Fruit fly (Drosophila melanogaster): ENCODE measurements around the gene jp.

The jp gene

DNA sequence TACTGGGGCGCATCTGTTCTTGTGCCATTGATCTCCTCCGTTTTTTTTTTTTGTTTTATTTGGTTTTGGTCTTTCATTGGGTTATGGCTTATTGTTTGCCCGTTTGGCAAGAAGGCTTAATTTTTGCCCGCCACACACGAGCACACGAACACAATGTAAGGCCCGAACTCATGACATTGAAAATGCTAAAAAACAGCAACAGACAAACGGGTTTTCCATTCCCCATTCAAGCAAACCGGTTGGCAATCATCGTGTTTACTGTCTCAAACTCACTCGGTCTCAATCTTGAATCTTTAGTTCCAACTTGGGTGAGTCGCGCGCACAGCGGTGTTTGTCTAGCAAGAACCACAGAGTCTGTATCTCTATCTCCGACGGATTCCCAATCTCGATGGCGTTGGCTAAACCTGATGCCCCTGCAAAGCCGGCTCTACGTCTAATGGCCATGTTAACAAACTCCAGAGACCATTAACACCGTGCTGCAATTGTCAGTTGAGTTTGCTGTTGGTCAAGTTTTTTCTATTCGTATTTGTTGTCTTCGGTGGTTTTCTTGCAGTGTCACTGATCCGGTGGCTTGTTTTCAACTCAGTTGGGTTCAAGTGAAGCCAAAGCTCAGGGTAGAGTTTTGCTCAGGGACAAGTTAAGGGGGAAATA is 57.9 kb downstream of the jp start:
- TF ChIP-seq CG18619 (GFP tag; optimal IDR thresholded peaks at IDR 0.05): no peak
- TF ChIP-seq CG7839 (tag; optimal IDR thresholded peaks at IDR 0.05): no peak
- peak; percentile 13 for TF ChIP-seq CG2678 (tag; optimal IDR thresholded peaks at IDR 0.05)
- no peak for TF ChIP-seq vnd (GFP tag; IDR thresholded peaks at IDR 0.05; ENCODE audit: partially characterized antibody)
- peak; percentile 79 for TF ChIP-seq grn (GFP tag; optimal IDR thresholded peaks at IDR 0.05)
- TF ChIP-seq rib (GFP tag; IDR thresholded peaks at IDR 0.05): peak; percentile 53; the same call in 1 of the 2 replicates
- TF ChIP-seq sd (tag; optimal IDR thresholded peaks at IDR 0.05): peak; percentile 26
- TF ChIP-seq gro (GFP tag; optimal IDR thresholded peaks at IDR 0.05): peak; percentile 15
- peak; percentile 85 for TF ChIP-seq Med (GFP tag)
- TF ChIP-seq CG8290 (GFP tag; optimal IDR thresholded peaks at IDR 0.05): no peak
- TF ChIP-seq CG8290 (tag; optimal IDR thresholded peaks at IDR 0.05): peak in 1 of 2 experiments; percentile 48
- no peak for TF ChIP-seq Adf1 (GFP tag; IDR thresholded peaks at IDR 0.05)
- TF ChIP-seq salm (tag; optimal IDR thresholded peaks at IDR 0.05): no peak
- no peak for TF ChIP-seq TFAM (GFP tag; optimal IDR thresholded peaks at IDR 0.05)
- peak; percentile 75 for TF ChIP-seq sens (GFP tag)
- peak; percentile 65 for TF ChIP-seq kni (GFP tag; optimal IDR thresholded peaks at IDR 0.05)
- peak; percentile 5 for TF ChIP-seq CG15269 (tag; optimal IDR thresholded peaks at IDR 0.05)
- TF ChIP-seq lab (GFP tag; optimal IDR thresholded peaks at IDR 0.05): peak; percentile 40
- no peak for TF ChIP-seq CG18476 (GFP tag; optimal IDR thresholded peaks at IDR 0.05)
- no peak for TF ChIP-seq Neu2 (GFP tag; optimal IDR thresholded peaks at IDR 0.05; ENCODE audit: borderline replicate concordance)
- TF ChIP-seq CG11504 (tag; optimal IDR thresholded peaks at IDR 0.05): no peak
- peak; percentile 43 for TF ChIP-seq mirr (GFP tag; optimal IDR thresholded peaks at IDR 0.05)
- no peak for TF ChIP-seq CG14014 (GFP tag; IDR thresholded peaks at IDR 0.05)
- no peak for TF ChIP-seq CG14710 (tag; optimal IDR thresholded peaks at IDR 0.05)
- TF ChIP-seq CG17385 (GFP tag; optimal IDR thresholded peaks at IDR 0.05): peak; percentile 16
- peak; percentile 7 for TF ChIP-seq CG6813 (GFP tag; optimal IDR thresholded peaks at IDR 0.05)
- TF ChIP-seq CG10543 (GFP tag; optimal IDR thresholded peaks at IDR 0.05): peak; percentile 48
- TF ChIP-seq CG3281 (GFP tag; optimal IDR thresholded peaks at IDR 0.05): peak; percentile 33
- TF ChIP-seq CG12769 (tag; optimal IDR thresholded peaks at IDR 0.05): peak; percentile 87
- no peak for TF ChIP-seq NC2β (GFP tag; optimal IDR thresholded peaks at IDR 0.05)
- TF ChIP-seq abd-A (tag; optimal IDR thresholded peaks at IDR 0.05): peak; percentile 48
- peak; percentile 70 for TF ChIP-seq CG13894 (tag; optimal IDR thresholded peaks at IDR 0.05)
- TF ChIP-seq CG5180 (GFP tag; optimal IDR thresholded peaks at IDR 0.05): peak; percentile 30
- TF ChIP-seq Hsf (GFP tag; optimal IDR thresholded peaks at IDR 0.05): no peak
- peak; percentile 22 for TF ChIP-seq Deaf1 (tag; optimal IDR thresholded peaks at IDR 0.05)
- TF ChIP-seq ci (GFP tag; IDR thresholded peaks at IDR 0.05): 0 out of 3 replicates have a peak, but pooled peaks have one; percentile 24
- TF ChIP-seq ATbp (GFP tag; optimal IDR thresholded peaks at IDR 0.05): peak; percentile 0
- 0 out of 3 replicates have a peak, but pooled peaks have one; percentile 8 for TF ChIP-seq z (GFP tag; IDR thresholded peaks at IDR 0.05)
- TF ChIP-seq Meics (GFP tag; optimal IDR thresholded peaks at IDR 0.05): peak; percentile 19
- TF ChIP-seq Usf (GFP tag; optimal IDR thresholded peaks at IDR 0.05): no peak
- no peak for TF ChIP-seq danr (GFP tag; IDR thresholded peaks at IDR 0.05)
- peak; percentile 63 for TF ChIP-seq pros (GFP tag; optimal IDR thresholded peaks at IDR 0.05)
- peak; percentile 26 for TF ChIP-seq cwo (GFP tag; optimal IDR thresholded peaks at IDR 0.05)
- peak in 1 of 2 experiments; percentile 22 for TF ChIP-seq Hr78 (GFP tag; optimal IDR thresholded peaks at IDR 0.05)
- no peak for TF ChIP-seq lilli (GFP tag; optimal IDR thresholded peaks at IDR 0.05)
- TF ChIP-seq CG32532 (GFP tag; IDR thresholded peaks at IDR 0.05): 0 out of 2 replicates have a peak, but pooled peaks have one; percentile 19
- peak; percentile 1 for TF ChIP-seq Hmr (GFP tag; optimal IDR thresholded peaks at IDR 0.05)
- no peak for TF ChIP-seq CG43689 (GFP tag; IDR thresholded peaks at IDR 0.05)
- TF ChIP-seq Ada2b (GFP tag; IDR thresholded peaks at IDR 0.05): no peak

All from whole organism, embryonic.